Fruit fly (Drosophila melanogaster): Measurements from ENCODE around the gene Cdk2.

The Cdk2 gene

dm6 chr3R:20783714-20784435 is 48.5 kb downstream of the Cdk2 start:
- TF ChIP-seq h (optimal IDR thresholded peaks at IDR 0.05) (no peak), insv (optimal IDR thresholded peaks at IDR 0.05) (no peak), ttk (optimal IDR thresholded peaks at IDR 0.05) (no peak), Myc (optimal IDR thresholded peaks at IDR 0.05) (no peak), Sin3A (optimal IDR thresholded peaks at IDR 0.05) (no peak), psq (optimal IDR thresholded peaks at IDR 0.05) (no peak)

dm6 chr3R:20784436-20785368 is 49.3 kb downstream of the Cdk2 start:
- TF ChIP-seq insv (optimal IDR thresholded peaks at IDR 0.05) (no peak), Sin3A (optimal IDR thresholded peaks at IDR 0.05) (no peak), psq (optimal IDR thresholded peaks at IDR 0.05) (no peak), Myc (optimal IDR thresholded peaks at IDR 0.05) (no peak), h (optimal IDR thresholded peaks at IDR 0.05) (no peak), ttk (optimal IDR thresholded peaks at IDR 0.05) (no peak)
